Worm (Caenorhabditis elegans) whole organism, L3 larva: ENCODE measurements around the gene nuo-5.

Source experiments
- R02D3.7 ChIP-seq: fragments of 150-350 bp; optimal IDR thresholded peaks from 2 replicates; lab custom pipeline; 2014; ENCODE audit warnings: missing biosample characterization, missing genetic modification characterization
- ZK546.5 ChIP-seq: sonication (generic microtip); optimal IDR thresholded peaks from 2 replicates; lab custom pipeline; 2017; ENCODE audit warnings: missing biosample characterization, missing genetic modification characterization
- ama-1 ChIP-seq: fragments of 150-350 bp; optimal IDR thresholded peaks from 2 replicates; lab custom pipeline; 2018
- ceh-16 ChIP-seq: sonication (generic microtip); optimal IDR thresholded peaks from 2 replicates; lab custom pipeline; 2017; ENCODE audit warnings: missing biosample characterization, missing genetic modification characterization
- ceh-9 ChIP-seq: sonication (generic microtip); optimal IDR thresholded peaks from 2 replicates; lab custom pipeline; 2018; ENCODE audit warnings: missing biosample characterization, missing genetic modification characterization
- daf-12 ChIP-seq: fragments of 150-350 bp; optimal IDR thresholded peaks from 2 replicates; lab custom pipeline; 2014; ENCODE audit warnings: missing biosample characterization, missing genetic modification reagents, missing genetic modification characterization
- egl-27 ChIP-seq: sonication (generic microtip); optimal IDR thresholded peaks from 4 replicates; lab custom pipeline; 2017; ENCODE audit warnings: missing biosample characterization, missing genetic modification reagents, missing genetic modification characterization
- elt-1 ChIP-seq: fragments of 150-350 bp; optimal IDR thresholded peaks from 2 replicates; lab custom pipeline; 2014; ENCODE audit warnings: missing biosample characterization, missing genetic modification characterization
- elt-2 ChIP-seq: sonication (generic microtip); optimal IDR thresholded peaks from 2 replicates; lab custom pipeline; 2016; ENCODE audit warnings: missing genetic modification reagents, mild to moderate bottlenecking, missing genetic modification characterization, missing compliant biosample characterization
- elt-3 ChIP-seq, 3 experiments: fragments of 150-350 bp in 1 of 3; sonication (generic microtip) in 2 of 3; optimal IDR thresholded peaks; 2 replicates in 2 of 3; 4 replicates in 1 of 3; lab custom pipeline; 2014 to 2017; ENCODE audit warnings: missing biosample characterization in 3 of 3, missing genetic modification characterization in 3 of 3
- fkh-10 ChIP-seq: sonication (generic microtip); optimal IDR thresholded peaks from 2 replicates; lab custom pipeline; 2017; ENCODE audit warnings: missing biosample characterization, missing genetic modification reagents, missing genetic modification characterization
- fkh-2 ChIP-seq: fragments of 150-350 bp; optimal IDR thresholded peaks from 2 replicates; lab custom pipeline; 2014; ENCODE audit warnings: missing biosample characterization, missing genetic modification reagents, missing genetic modification characterization
- fos-1 ChIP-seq: fragments of 150-350 bp; optimal IDR thresholded peaks from 2 replicates; lab custom pipeline; 2014; ENCODE audit warnings: missing biosample characterization, missing genetic modification characterization
- hmg-11 ChIP-seq: sonication (generic microtip); optimal IDR thresholded peaks from 2 replicates; lab custom pipeline; 2016; ENCODE audit warnings: missing genetic modification characterization, missing compliant biosample characterization
- lin-15B ChIP-seq: fragments of 150-350 bp; optimal IDR thresholded peaks from 2 replicates; lab custom pipeline; 2014; ENCODE audit warnings: missing biosample characterization, missing genetic modification characterization
- lin-39 ChIP-seq: fragments of 150-350 bp; optimal IDR thresholded peaks from 2 replicates; lab custom pipeline; 2018; ENCODE audit warnings: missing biosample characterization, missing genetic modification reagents, missing genetic modification characterization
- mdl-1 ChIP-seq: fragments of 150-350 bp; optimal IDR thresholded peaks from 2 replicates; lab custom pipeline; 2014; ENCODE audit warnings: missing biosample characterization, missing genetic modification characterization
- mml-1 ChIP-seq: fragments of 150-350 bp; sonication (generic microtip); optimal IDR thresholded peaks from 3 replicates; lab custom pipeline; 2014; ENCODE audit warnings: missing biosample characterization, missing genetic modification characterization
- nfya-1 ChIP-seq: sonication (generic microtip); optimal IDR thresholded peaks from 2 replicates; lab custom pipeline; 2017; ENCODE audit warnings: missing genetic modification characterization, mild to moderate bottlenecking, missing compliant biosample characterization, antibody characterized with exemption, moderate library complexity; ENCODE audit not compliant: insufficient read depth
- nhr-11 ChIP-seq: fragments of 150-350 bp; optimal IDR thresholded peaks from 2 replicates; lab custom pipeline; 2014; ENCODE audit warnings: missing biosample characterization, missing genetic modification characterization
- nhr-12 ChIP-seq: fragments of 150-350 bp; optimal IDR thresholded peaks from 2 replicates; lab custom pipeline; 2014; ENCODE audit warnings: missing biosample characterization, missing genetic modification characterization
- nhr-23 ChIP-seq: fragments of 150-350 bp; optimal IDR thresholded peaks from 2 replicates; lab custom pipeline; 2014; ENCODE audit warnings: missing biosample characterization, missing genetic modification reagents, missing genetic modification characterization
- nhr-25 ChIP-seq: sonication (generic microtip); optimal IDR thresholded peaks from 2 replicates; lab custom pipeline; 2017; ENCODE audit warnings: missing biosample characterization, missing genetic modification characterization
- nhr-28 ChIP-seq: fragments of 150-350 bp; optimal IDR thresholded peaks from 2 replicates; lab custom pipeline; 2014; ENCODE audit warnings: missing biosample characterization, missing genetic modification characterization
- nhr-43 ChIP-seq: sonication (generic microtip); optimal IDR thresholded peaks from 2 replicates; lab custom pipeline; 2016; ENCODE audit warnings: mild to moderate bottlenecking, missing genetic modification characterization, missing compliant biosample characterization; ENCODE audit not compliant: poor library complexity, severe bottlenecking
- nhr-76 ChIP-seq: fragments of 150-350 bp; sonication (generic microtip); optimal IDR thresholded peaks from 5 replicates; lab custom pipeline; 2014; ENCODE audit warnings: missing biosample characterization, missing genetic modification characterization
- nhr-77 ChIP-seq: fragments of 150-350 bp; optimal IDR thresholded peaks from 2 replicates; lab custom pipeline; 2014; ENCODE audit warnings: missing biosample characterization, missing genetic modification characterization
- pha-4 ChIP-seq: fragments of 150-350 bp; optimal IDR thresholded peaks from 2 replicates; lab custom pipeline; 2014; ENCODE audit warnings: missing biosample characterization, missing genetic modification reagents, missing genetic modification characterization
- pqm-1 ChIP-seq: fragments of 150-350 bp; optimal IDR thresholded peaks from 2 replicates; lab custom pipeline; 2017; ENCODE audit warnings: missing biosample characterization, missing genetic modification characterization, inconsistent platforms
- snpc-4 ChIP-seq: fragments of 150-350 bp; optimal IDR thresholded peaks from 2 replicates; lab custom pipeline; 2014; ENCODE audit warnings: missing biosample characterization, missing genetic modification characterization
- tbx-2 ChIP-seq: sonication (generic microtip); optimal IDR thresholded peaks from 2 replicates; lab custom pipeline; 2016; ENCODE audit warnings: mild to moderate bottlenecking, missing genetic modification characterization, missing compliant biosample characterization
- unc-62 ChIP-seq: fragments of 150-350 bp; sonication (generic microtip); optimal IDR thresholded peaks from 4 replicates; lab custom pipeline; 2014; ENCODE audit warnings: missing biosample characterization, missing genetic modification reagents, missing genetic modification characterization
- ztf-11 ChIP-seq: fragments of 150-350 bp; optimal IDR thresholded peaks from 2 replicates; lab custom pipeline; 2014; ENCODE audit warnings: missing biosample characterization, missing genetic modification characterization
- ztf-4 ChIP-seq: fragments of 150-350 bp; optimal IDR thresholded peaks from 2 replicates; lab custom pipeline; 2014; ENCODE audit warnings: missing biosample characterization, missing genetic modification characterization

Gene nuo-5

ce11 chrV:2698826-2699225 lies at the start of gene nuo-5:
Gene nuo-5 (plus strand): TSS chrV:2698972.
- TF ChIP-seq nfya-1 (tag; lab: Kevin White, UChicago) (no peak), hmg-11 (tag; lab: Kevin White, UChicago) (no peak), nhr-23 (tag; lab: Kevin White, UChicago) (no peak), elt-1 (tag; lab: Kevin White, UChicago) (no peak)

ce11 chrV:2650980-2651379 lies 47.8 kb upstream of the nuo-5 start:
- TF ChIP-seq lin-39 (no peak), nhr-43 (tag; lab: Kevin White, UChicago) (no peak), snpc-4 (tag; lab: Kevin White, UChicago) (no peak), mml-1 (tag; lab: Kevin White, UChicago) (no peak), fkh-2 (no peak)

- no peak for TF ChIP-seq tbx-2 (tag; lab: Kevin White, UChicago)
- TF ChIP-seq ceh-9, result no peak
- no peak for TF ChIP-seq nhr-77 (tag; lab: Kevin White, UChicago)
- no peak for TF ChIP-seq ceh-16 (tag; lab: Kevin White, UChicago)
- TF ChIP-seq fkh-2, result no peak
- no peak for TF ChIP-seq mdl-1 (tag; lab: Kevin White, UChicago)
- no peak for TF ChIP-seq nhr-11
- no peak for TF ChIP-seq elt-3 (tag; optimal IDR thresholded peaks at IDR 0.05; lab: Kevin White, UChicago)
- no peak for TF ChIP-seq nhr-76 (tag; lab: Kevin White, UChicago)
- no peak for TF ChIP-seq daf-12 (tag; lab: Kevin White, UChicago)
- no peak for TF ChIP-seq fkh-10 (GFP tag; lab: Kevin White, UChicago)
- TF ChIP-seq unc-62, result no peak
- TF ChIP-seq, all 47 proteins: peak for 0
These were observed 46.1 kb upstream of the nuo-5 start, which contains the start of the genes W02H5.8 and angl-1 for ce11 chrV:2652557-2653133. Gene W02H5.8 (minus strand): TSS chrV:2652657. Gene angl-1 (plus strand): TSS chrV:2653083.

- TF ChIP-seq ZK546.5 (tag; lab: Kevin White, UChicago) (no peak), pha-4 (tag; lab: Kevin White, UChicago) (peak; percentile 78), elt-2 (tag; lab: Kevin White, UChicago) (peak; percentile 43), elt-3 (tag; optimal IDR thresholded peaks at IDR 0.05; lab: Kevin White, UChicago) (no peak), nfya-1 (tag; lab: Kevin White, UChicago) (no peak)
These were observed 42.6 kb upstream of the nuo-5 start for ce11 chrV:2656159-2656558.

ce11 chrV:2657682-2658081 lies 41.1 kb upstream of the nuo-5 start:
- TF ChIP-seq nfya-1 (tag; lab: Kevin White, UChicago) (peak; percentile 26), elt-2 (tag; lab: Kevin White, UChicago) (peak; percentile 50), pha-4 (tag; lab: Kevin White, UChicago) (peak; percentile 39), lin-15B (tag; lab: Kevin White, UChicago) (peak; percentile 7), nhr-12 (tag; lab: Kevin White, UChicago) (no peak), fos-1 (tag; lab: Kevin White, UChicago) (no peak), ceh-9 (no peak), ama-1 (lab: Kevin White, UChicago) (no peak), hmg-11 (tag; lab: Kevin White, UChicago) (no peak), nhr-77 (tag; lab: Kevin White, UChicago) (no peak), tbx-2 (tag; lab: Kevin White, UChicago) (no peak), pqm-1 (tag; lab: Kevin White, UChicago) (peak; percentile 9), snpc-4 (tag; lab: Kevin White, UChicago) (no peak), nhr-76 (tag; lab: Kevin White, UChicago) (no peak)

ce11 chrV:2660457-2660856 lies 38.3 kb upstream of the nuo-5 start:
- TF ChIP-seq nhr-11, result no peak
- no peak for TF ChIP-seq hmg-11 (tag; lab: Kevin White, UChicago)
- TF ChIP-seq egl-27 (tag; lab: Kevin White, UChicago), result no peak
- TF ChIP-seq ztf-11 (tag; lab: Kevin White, UChicago), result no peak
- no peak for TF ChIP-seq lin-39
- TF ChIP-seq tbx-2 (tag; lab: Kevin White, UChicago), result no peak
- TF ChIP-seq fkh-2, result no peak
- no peak for TF ChIP-seq ceh-9
- no peak for TF ChIP-seq R02D3.7 (tag; lab: Kevin White, UChicago)
- no peak for TF ChIP-seq ceh-16 (tag; lab: Kevin White, UChicago)
- TF ChIP-seq nhr-25 (tag; lab: Kevin White, UChicago), result no peak
- no peak for TF ChIP-seq ztf-4 (tag; lab: Kevin White, UChicago)
- TF ChIP-seq nhr-28, result no peak
- TF ChIP-seq ama-1 (lab: Kevin White, UChicago), result no peak
- TF ChIP-seq, all 47 proteins: peak for 0
